Worm (Caenorhabditis elegans) whole organism, L1 larva: ENCODE data around the gene Y32F6B.1.

Source experiments
- C04F5.9 ChIP-seq: sonication (generic microtip); optimal IDR thresholded peaks from 2 replicates; lab custom pipeline; 2016; ENCODE audit warnings: missing genetic modification characterization, missing compliant biosample characterization
- aha-1 ChIP-seq: fragments of 150-350 bp; optimal IDR thresholded peaks from 2 replicates; lab custom pipeline; 2014; ENCODE audit warnings: missing biosample characterization, missing genetic modification characterization
- alr-1 ChIP-seq: fragments of 200-800 bp; sonication (Bioruptor generic); optimal IDR thresholded peaks from 2 replicates; lab custom pipeline; 2018; ENCODE audit warnings: borderline replicate concordance, mild to moderate bottlenecking, missing genetic modification characterization, missing compliant biosample characterization
- ama-1 ChIP-seq: fragments of 150-350 bp; optimal IDR thresholded peaks from 2 replicates; lab custom pipeline; 2014
- blmp-1 ChIP-seq: fragments of 150-350 bp; optimal IDR thresholded peaks from 2 replicates; lab custom pipeline; 2014; ENCODE audit warnings: missing biosample characterization, missing genetic modification characterization
- ceh-63 ChIP-seq: fragments of 200-800 bp; sonication (Bioruptor generic); optimal IDR thresholded peaks from 2 replicates; lab custom pipeline; 2018; ENCODE audit warnings: mild to moderate bottlenecking, missing genetic modification characterization, missing compliant biosample characterization
- ceh-8 ChIP-seq: fragments of 200-800 bp; sonication (Bioruptor generic); optimal IDR thresholded peaks from 2 replicates; lab custom pipeline; 2018; ENCODE audit warnings: mild to moderate bottlenecking, missing genetic modification characterization, moderate library complexity, missing compliant biosample characterization
- ceh-82 ChIP-seq, 3 experiments: fragments of 150-350 bp in 1 of 3; sonication (generic microtip) in 2 of 3; optimal IDR thresholded peaks; 2 replicates each; lab custom pipeline; 2014 to 2017; ENCODE audit warnings: missing biosample characterization in 3 of 3, missing genetic modification characterization in 3 of 3
- dsc-1 ChIP-seq: sonication (generic microtip); optimal IDR thresholded peaks from 2 replicates; lab custom pipeline; 2016; ENCODE audit warnings: mild to moderate bottlenecking, missing genetic modification characterization, missing compliant biosample characterization
- efl-1 ChIP-seq, 4 experiments: fragments of 150-350 bp; optimal IDR thresholded peaks in 3 of 4; peaks in 1 of 4; 1 replicate in 1 of 4; 2 replicates in 3 of 4; lab custom pipeline; 2014; ENCODE audit warnings: missing biosample characterization in 2 of 4, missing genetic modification characterization in 2 of 4, missing genetic modification reagents in 2 of 4
- egl-13 ChIP-seq: sonication (generic microtip); optimal IDR thresholded peaks from 2 replicates; lab custom pipeline; 2016; ENCODE audit warnings: missing genotype, missing genetic modification reagents, missing genetic modification characterization, missing compliant biosample characterization
- egl-27 ChIP-seq, 2 experiments: fragments of 150-350 bp in 1 of 2; sonication (generic microtip); optimal IDR thresholded peaks; 3 replicates each; lab custom pipeline; 2017 to 2018; ENCODE audit warnings: missing biosample characterization in 2 of 2, missing genetic modification characterization in 2 of 2, missing genetic modification reagents in 2 of 2
- ets-5 ChIP-seq: fragments of 200-800 bp; sonication (Bioruptor generic); IDR thresholded peaks from 2 replicates; pipeline ENCODE4 v1.3.6; 2022; ENCODE audit warnings: missing genetic modification characterization, missing compliant biosample characterization
- fkh-4 ChIP-seq: sonication (generic microtip); optimal IDR thresholded peaks from 2 replicates; lab custom pipeline; 2016; ENCODE audit warnings: missing compliant biosample characterization, missing genetic modification characterization, borderline replicate concordance
- fkh-8 ChIP-seq: sonication (generic microtip); optimal IDR thresholded peaks from 2 replicates; lab custom pipeline; 2016; ENCODE audit warnings: mild to moderate bottlenecking, missing genetic modification characterization, missing compliant biosample characterization
- grh-1 ChIP-seq: fragments of 200-800 bp; sonication (Bioruptor generic); IDR thresholded peaks from 2 replicates; pipeline ENCODE4 v1.3.6; 2022; ENCODE audit warnings: missing genetic modification reagents, missing genetic modification characterization, missing compliant biosample characterization
- irx-1 ChIP-seq: sonication (generic microtip); optimal IDR thresholded peaks from 2 replicates; lab custom pipeline; 2016; ENCODE audit warnings: missing genetic modification characterization, missing compliant biosample characterization
- jun-1 ChIP-seq: fragments of 150-350 bp; optimal IDR thresholded peaks from 2 replicates; lab custom pipeline; 2014; ENCODE audit warnings: missing biosample characterization, missing genetic modification reagents, missing genetic modification characterization
- lin-35 ChIP-seq, 2 experiments: fragments of 150-350 bp; optimal IDR thresholded peaks; 2 replicates each; lab custom pipeline; 2014; ENCODE audit warnings: missing biosample characterization in 2 of 2, missing genetic modification characterization in 2 of 2, missing genetic modification reagents in 2 of 2
- lin-39 ChIP-seq: fragments of 150-350 bp; optimal IDR thresholded peaks from 2 replicates; lab custom pipeline; 2014; ENCODE audit warnings: missing biosample characterization, missing genetic modification reagents, missing genetic modification characterization
- lir-3 ChIP-seq: sonication (generic microtip); optimal IDR thresholded peaks from 2 replicates; lab custom pipeline; 2016; ENCODE audit warnings: mild to moderate bottlenecking, missing genetic modification characterization, moderate library complexity, missing compliant biosample characterization; ENCODE audit not compliant: poor library complexity
- nhr-12 ChIP-seq: sonication (generic microtip); optimal IDR thresholded peaks from 2 replicates; lab custom pipeline; 2017; ENCODE audit warnings: missing biosample characterization, missing genetic modification characterization
- nhr-19 ChIP-seq: fragments of 200-800 bp; sonication (Bioruptor generic); conservative IDR thresholded peaks from 2 replicates; pipeline ENCODE4 v1.3.6; 2022; ENCODE audit warnings: missing genetic modification characterization, missing compliant biosample characterization
- nhr-20 ChIP-seq: sonication (generic microtip); optimal IDR thresholded peaks from 2 replicates; lab custom pipeline; 2016; ENCODE audit warnings: mild to moderate bottlenecking, missing genetic modification characterization, missing compliant biosample characterization
- nhr-47 ChIP-seq: sonication (generic microtip); optimal IDR thresholded peaks from 2 replicates; lab custom pipeline; 2016; ENCODE audit warnings: mild to moderate bottlenecking, missing genetic modification characterization, moderate library complexity, missing compliant biosample characterization
- nhr-71 ChIP-seq: sonication (generic microtip); optimal IDR thresholded peaks from 2 replicates; lab custom pipeline; 2016; ENCODE audit warnings: mild to moderate bottlenecking, missing genetic modification characterization, moderate library complexity, missing compliant biosample characterization
- nhr-76 ChIP-seq: sonication (generic microtip); optimal IDR thresholded peaks from 2 replicates; lab custom pipeline; 2017; ENCODE audit warnings: missing biosample characterization, missing genetic modification characterization
- nhr-77 ChIP-seq: fragments of 150-350 bp; optimal IDR thresholded peaks from 2 replicates; lab custom pipeline; 2014; ENCODE audit warnings: missing biosample characterization, missing genetic modification characterization
- nhr-85 ChIP-seq: sonication (generic microtip); peaks from one replicate; lab custom pipeline; 2016; ENCODE audit warnings: missing genetic modification characterization, inconsistent platforms, missing compliant biosample characterization
- pag-3 ChIP-seq: sonication (generic microtip); optimal IDR thresholded peaks from 2 replicates; lab custom pipeline; 2017; ENCODE audit warnings: missing genetic modification characterization, mild to moderate bottlenecking, missing compliant biosample characterization, antibody characterized with exemption, borderline replicate concordance; ENCODE audit not compliant: insufficient read depth
- pax-3 ChIP-seq: fragments of 200-800 bp; sonication (Bioruptor generic); optimal IDR thresholded peaks from 2 replicates; lab custom pipeline; 2018; ENCODE audit warnings: mild to moderate bottlenecking, missing genetic modification characterization, moderate library complexity, missing compliant biosample characterization
- swsn-7 ChIP-seq: sonication (generic microtip); optimal IDR thresholded peaks from 2 replicates; lab custom pipeline; 2016; ENCODE audit warnings: missing genetic modification characterization, missing compliant biosample characterization
- tlp-1 ChIP-seq: fragments of 150-350 bp; optimal IDR thresholded peaks from 2 replicates; lab custom pipeline; 2014; ENCODE audit warnings: missing biosample characterization, missing genetic modification characterization
- unc-30 ChIP-seq: sonication (generic microtip); optimal IDR thresholded peaks from 2 replicates; lab custom pipeline; 2017; ENCODE audit warnings: missing biosample characterization, missing genetic modification characterization
- unc-62 ChIP-seq: fragments of 150-350 bp; optimal IDR thresholded peaks from 2 replicates; lab custom pipeline; 2014; ENCODE audit warnings: missing biosample characterization, missing genetic modification reagents, missing genetic modification characterization
- xbp-1 ChIP-seq: sonication (generic microtip); optimal IDR thresholded peaks from 2 replicates; lab custom pipeline; 2016; ENCODE audit warnings: missing genetic modification characterization, missing compliant biosample characterization
- zag-1 ChIP-seq: fragments of 150-350 bp; optimal IDR thresholded peaks from 2 replicates; lab custom pipeline; 2014; ENCODE audit warnings: missing biosample characterization, missing genetic modification characterization

The Y32F6B.1 gene

ce11 chrV:10484640-10485039 is at the start of gene Y32F6B.1:
Gene Y32F6B.1 (minus strand): TSS chrV:10484740.
- TF ChIP-seq aha-1 (tag; lab: Kevin White, UChicago) (no peak), efl-1 (optimal IDR thresholded peaks at IDR 0.05; lab: Kevin White, UChicago) (no peak), efl-1 (GFP tag; optimal IDR thresholded peaks at IDR 0.05 in 1 of 2; lab: Kevin White, UChicago) (no peak), nhr-77 (tag; lab: Kevin White, UChicago) (no peak), unc-62 (GFP tag; lab: Kevin White, UChicago) (no peak), unc-30 (tag; lab: Kevin White, UChicago) (no peak), grh-1 (no peak), fkh-8 (no peak), nhr-76 (tag; lab: Kevin White, UChicago) (no peak), pax-3 (no peak), xbp-1 (tag; lab: Kevin White, UChicago) (no peak), tlp-1 (tag; lab: Kevin White, UChicago) (no peak), jun-1 (tag; lab: Kevin White, UChicago) (no peak), nhr-12 (tag; lab: Kevin White, UChicago) (no peak), nhr-47 (tag; lab: Kevin White, UChicago) (no peak), nhr-19 (no peak), lin-39 (tag; lab: Kevin White, UChicago) (no peak), ceh-82 (tag; optimal IDR thresholded peaks at IDR 0.05; lab: Kevin White, UChicago) (no peak), dsc-1 (tag; lab: Kevin White, UChicago) (no peak), nhr-71 (no peak), zag-1 (no peak)

DNA sequence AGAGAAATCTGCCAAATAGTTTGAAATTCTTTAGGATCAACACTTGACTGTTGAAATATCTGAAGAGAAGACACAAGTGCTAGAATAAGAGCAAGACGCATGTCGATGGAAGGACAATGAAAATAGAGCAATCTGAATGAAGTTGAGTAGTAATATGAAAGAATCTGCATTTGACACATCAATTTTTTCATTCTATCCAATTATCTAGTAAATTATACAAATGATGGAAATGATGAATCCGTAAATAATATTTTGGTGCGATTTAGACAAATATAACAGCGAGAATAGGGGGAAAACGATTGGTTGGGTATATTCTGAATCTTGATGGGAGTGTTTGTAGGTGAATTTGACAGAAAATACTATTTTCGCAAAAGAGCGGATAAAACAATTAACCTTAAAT is 48.2 kb upstream of the Y32F6B.1 start, which contains the start of gene txt-10:
Gene txt-10, minus strand, starts transcription at position 101 of the 400 bp plus-strand sequence.
- TF ChIP-seq ceh-8 (GFP tag; lab: Kevin White, UChicago) (no peak), ama-1 (lab: Kevin White, UChicago) (no peak), swsn-7 (tag; lab: Kevin White, UChicago) (no peak), nhr-20 (tag; lab: Kevin White, UChicago) (no peak), ets-5 (GFP tag; lab: Robert Waterston, UW) (no peak), ceh-82 (tag; optimal IDR thresholded peaks at IDR 0.05; lab: Kevin White, UChicago) (no peak), alr-1 (tag; lab: Kevin White, UChicago) (no peak), irx-1 (no peak), nhr-85 (no peak), fkh-4 (tag; lab: Kevin White, UChicago) (no peak), lin-35 (GFP tag; optimal IDR thresholded peaks at IDR 0.05; lab: Kevin White, UChicago) (no peak), egl-13 (tag; lab: Kevin White, UChicago) (no peak), unc-30 (tag; lab: Kevin White, UChicago) (no peak), lir-3 (tag; lab: Kevin White, UChicago) (no peak), pag-3 (tag; lab: Kevin White, UChicago) (no peak), C04F5.9 (tag; lab: Kevin White, UChicago) (no peak)

DNA sequence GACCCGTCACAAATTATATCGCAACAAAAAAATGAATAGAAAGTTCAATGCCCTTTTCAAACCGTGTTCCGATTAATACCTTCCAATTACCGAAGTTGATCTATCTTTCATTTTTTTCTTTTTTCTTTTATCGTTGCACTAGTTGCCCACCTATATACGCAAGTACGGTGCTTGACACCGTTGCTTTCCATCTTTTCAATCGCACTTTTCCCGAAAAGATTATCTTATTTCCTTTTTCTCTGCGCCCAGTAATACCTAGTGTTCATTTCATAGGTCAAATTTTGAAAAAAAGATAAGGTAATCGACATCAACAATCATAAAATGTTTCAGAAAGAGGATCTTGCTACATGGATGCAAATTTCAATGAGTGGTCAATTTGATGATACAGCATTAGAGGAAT is 45.1 kb upstream of the Y32F6B.1 start:
- TF ChIP-seq egl-27 (tag; optimal IDR thresholded peaks at IDR 0.05; lab: Kevin White, UChicago) (no peak), blmp-1 (tag; lab: Kevin White, UChicago) (peak; percentile 93)

ce11 chrV:10528500-10528899 is 44.0 kb upstream of the Y32F6B.1 start, which contains the start of gene F25D1.3:
Gene F25D1.3 (plus strand): TSS chrV:10528724.
- TF ChIP-seq ceh-63 (GFP tag; lab: Kevin White, UChicago) (no peak), blmp-1 (tag; lab: Kevin White, UChicago) (peak; percentile 96)
